Fruit fly (Drosophila melanogaster) whole organism, pupa: ENCODE data around the gene hng2.

Experiments
- CG10348 ChIP-seq: fragments of 200-800 bp; sonication (Bioruptor generic); IDR thresholded peaks from 2 replicates; pipeline ENCODE4 v1.3.6; 2022; ENCODE audit warnings: missing biosample characterization, missing genetic modification characterization
- CG12605 ChIP-seq: fragments of 200-800 bp; sonication (Bioruptor generic); IDR thresholded peaks from 2 replicates; pipeline ENCODE4 v1.3.6; 2022; ENCODE audit warnings: missing biosample characterization, missing genetic modification characterization
- CG13204 ChIP-seq: fragments of 200-800 bp; sonication (Bioruptor generic); optimal IDR thresholded peaks from 2 replicates; lab custom pipeline; 2018; ENCODE audit warnings: missing biosample characterization, mild to moderate bottlenecking, missing genetic modification characterization, moderate library complexity
- CG14655 ChIP-seq: fragments of 200-800 bp; sonication (Bioruptor generic); optimal IDR thresholded peaks from 3 replicates; lab custom pipeline; 2017; ENCODE audit warnings: mild to moderate bottlenecking, missing biosample characterization, missing genetic modification reagents, missing genetic modification characterization
- CG15710 ChIP-seq: fragments of 200-800 bp; sonication (Bioruptor generic); optimal IDR thresholded peaks from 2 replicates; lab custom pipeline; 2018; ENCODE audit warnings: missing biosample characterization, mild to moderate bottlenecking, missing genetic modification characterization, moderate library complexity
- CG17806 ChIP-seq: fragments of 200-800 bp; sonication (Bioruptor generic); optimal IDR thresholded peaks from 2 replicates; lab custom pipeline; 2018; ENCODE audit warnings: missing biosample characterization, mild to moderate bottlenecking, missing genetic modification characterization, moderate library complexity
- CG32121 ChIP-seq: fragments of 200-800 bp; sonication (Bioruptor generic); IDR thresholded peaks from 2 replicates; pipeline ENCODE4 v1.3.6; 2022; ENCODE audit warnings: missing biosample characterization, missing genetic modification characterization
- CG34367 ChIP-seq: fragments of 200-800 bp; sonication (Bioruptor generic); optimal IDR thresholded peaks from 2 replicates; lab custom pipeline; 2018; ENCODE audit warnings: missing biosample characterization, mild to moderate bottlenecking, missing genetic modification characterization
- CG4496 ChIP-seq: fragments of 200-800 bp; sonication (Bioruptor generic); IDR thresholded peaks from 3 replicates; pipeline ENCODE4 v1.3.6; 2022; ENCODE audit warnings: missing biosample characterization, missing genetic modification characterization
- CG8159 ChIP-seq: fragments of 200-800 bp; sonication (Bioruptor generic); optimal IDR thresholded peaks from 3 replicates; lab custom pipeline; 2018; ENCODE audit warnings: missing biosample characterization, mild to moderate bottlenecking, missing genetic modification characterization, moderate library complexity
- CG8301 ChIP-seq: fragments of 200-800 bp; sonication (Bioruptor generic); optimal IDR thresholded peaks from 2 replicates; lab custom pipeline; 2018; ENCODE audit warnings: missing biosample characterization, mild to moderate bottlenecking, missing genetic modification characterization
- CG9948 ChIP-seq: fragments of 200-800 bp; sonication (Bioruptor generic); optimal IDR thresholded peaks from 2 replicates; lab custom pipeline; 2018; ENCODE audit warnings: missing biosample characterization, mild to moderate bottlenecking, missing genetic modification characterization, moderate library complexity
- D1 ChIP-seq: fragments of 200-800 bp; sonication (Bioruptor generic); optimal IDR thresholded peaks from 2 replicates; lab custom pipeline; 2018; ENCODE audit warnings: missing biosample characterization, mild to moderate bottlenecking, missing genetic modification characterization, moderate library complexity
- EcR ChIP-seq: fragments of 200-800 bp; sonication (Bioruptor generic); optimal IDR thresholded peaks from 3 replicates; lab custom pipeline; 2019; ENCODE audit warnings: missing biosample characterization, missing genetic modification characterization, mild to moderate bottlenecking, moderate library complexity, missing genetic modification reagents
- Ets98B ChIP-seq: fragments of 200-800 bp; sonication (Bioruptor generic); IDR thresholded peaks from 2 replicates; pipeline ENCODE4 v1.3.6; 2022; ENCODE audit warnings: missing biosample characterization, missing genetic modification characterization
- Pif1A ChIP-seq: fragments of 200-800 bp; sonication (Bioruptor generic); optimal IDR thresholded peaks from 3 replicates; lab custom pipeline; 2016; ENCODE audit warnings: missing biosample characterization, missing genetic modification characterization
- Pif1B ChIP-seq: fragments of 200-800 bp; sonication (Bioruptor generic); optimal IDR thresholded peaks from 3 replicates; lab custom pipeline; 2016; ENCODE audit warnings: missing biosample characterization, missing genetic modification characterization
- Snoo ChIP-seq: fragments of 200-800 bp; sonication (Bioruptor generic); optimal IDR thresholded peaks from 3 replicates; lab custom pipeline; 2017; ENCODE audit warnings: missing biosample characterization, mild to moderate bottlenecking, missing genetic modification characterization, inconsistent platforms
- fd96Ca ChIP-seq: fragments of 200-800 bp; sonication (Bioruptor generic); IDR thresholded peaks from 3 replicates; pipeline ENCODE4 v1.3.6; 2022; ENCODE audit warnings: missing biosample characterization, missing genetic modification characterization
- gl ChIP-seq: fragments of 200-800 bp; sonication (Bioruptor generic); optimal IDR thresholded peaks from 2 replicates; lab custom pipeline; 2018; ENCODE audit warnings: missing biosample characterization, mild to moderate bottlenecking, missing genetic modification characterization
- rn ChIP-seq: fragments of 200-800 bp; sonication (Bioruptor generic); IDR thresholded peaks from 2 replicates; pipeline ENCODE4 v1.3.6; 2022; ENCODE audit warnings: missing biosample characterization, missing genetic modification characterization

Gene hng2

DNA sequence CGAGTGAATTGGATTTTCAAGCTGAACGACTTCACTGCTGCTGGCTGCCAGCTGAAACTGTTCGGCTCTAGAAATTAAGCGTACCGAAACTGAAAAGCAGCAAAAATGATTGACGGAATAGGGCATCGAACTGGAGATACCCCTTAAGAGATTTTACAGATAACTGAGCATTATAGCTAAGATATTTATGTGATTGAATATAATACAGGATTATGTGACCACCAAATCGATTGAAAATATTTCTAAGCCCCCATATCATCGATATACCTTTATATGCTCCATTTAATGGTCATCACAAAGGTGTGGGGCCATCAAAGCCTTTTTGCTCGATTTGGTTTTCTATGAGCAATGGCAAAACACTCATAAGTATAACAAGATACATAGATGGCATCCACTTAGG lies 21.3 kb upstream of the hng2 start:
- TF ChIP-seq CG17806 (tag; lab: Kevin White, UChicago) (no peak), Pif1A (GFP tag; lab: Kevin White, UChicago) (no peak), CG10348 (GFP tag; lab: Robert Waterston, UW) (peak; percentile 10; the same call in 1 of the 2 replicates), rn (GFP tag; lab: Robert Waterston, UW) (peak; percentile 47; the same call in 1 of the 2 replicates), CG13204 (GFP tag; lab: Kevin White, UChicago) (no peak), CG4496 (peak; percentile 85), fd96Ca (GFP tag; lab: Robert Waterston, UW) (peak; percentile 62; the same call in 2 of the 3 replicates), EcR (GFP tag; lab: Kevin White, UChicago) (no peak), CG32121 (peak; percentile 80), CG15710 (tag; lab: Kevin White, UChicago) (no peak), CG12605 (GFP tag; lab: Robert Waterston, UW) (0 out of 2 replicates have a peak, but pooled peaks have one; percentile 24), Ets98B (GFP tag; lab: Robert Waterston, UW) (peak; percentile 73), Snoo (tag; lab: Kevin White, UChicago) (no peak), gl (tag; lab: Kevin White, UChicago) (no peak), Pif1B (GFP tag; lab: Kevin White, UChicago) (no peak), CG14655 (GFP tag; lab: Kevin White, UChicago) (no peak)

DNA sequence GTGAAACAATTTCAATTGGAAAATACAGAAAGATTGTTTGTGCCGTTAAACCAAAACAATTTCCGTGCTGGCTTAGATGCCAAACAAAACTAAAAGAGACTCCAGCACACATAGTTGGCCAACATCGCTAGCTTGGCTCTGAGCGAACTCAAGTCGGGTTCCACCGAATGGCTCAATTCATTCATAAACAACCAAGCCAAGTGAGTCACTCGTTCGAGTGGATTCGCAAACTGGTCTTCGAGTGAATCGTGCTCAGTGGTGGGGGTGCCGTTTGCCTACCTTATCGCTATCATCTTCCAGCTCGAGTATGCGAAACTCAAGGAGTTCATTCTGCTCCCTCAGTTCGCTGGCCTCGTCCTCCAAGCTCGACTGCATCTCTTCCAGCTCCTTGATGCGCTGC lies 20.7 kb upstream of the hng2 start:
- TF ChIP-seq Pif1A (GFP tag; lab: Kevin White, UChicago) (no peak), CG15710 (tag; lab: Kevin White, UChicago) (no peak), CG12605 (GFP tag; lab: Robert Waterston, UW) (no peak), CG9948 (no peak), CG8159 (no peak), D1 (tag; lab: Kevin White, UChicago) (no peak), CG14655 (GFP tag; lab: Kevin White, UChicago) (no peak), Pif1B (GFP tag; lab: Kevin White, UChicago) (no peak), CG4496 (0 out of 3 replicates have a peak, but pooled peaks have one; percentile 23), EcR (GFP tag; lab: Kevin White, UChicago) (peak; percentile 82)

DNA sequence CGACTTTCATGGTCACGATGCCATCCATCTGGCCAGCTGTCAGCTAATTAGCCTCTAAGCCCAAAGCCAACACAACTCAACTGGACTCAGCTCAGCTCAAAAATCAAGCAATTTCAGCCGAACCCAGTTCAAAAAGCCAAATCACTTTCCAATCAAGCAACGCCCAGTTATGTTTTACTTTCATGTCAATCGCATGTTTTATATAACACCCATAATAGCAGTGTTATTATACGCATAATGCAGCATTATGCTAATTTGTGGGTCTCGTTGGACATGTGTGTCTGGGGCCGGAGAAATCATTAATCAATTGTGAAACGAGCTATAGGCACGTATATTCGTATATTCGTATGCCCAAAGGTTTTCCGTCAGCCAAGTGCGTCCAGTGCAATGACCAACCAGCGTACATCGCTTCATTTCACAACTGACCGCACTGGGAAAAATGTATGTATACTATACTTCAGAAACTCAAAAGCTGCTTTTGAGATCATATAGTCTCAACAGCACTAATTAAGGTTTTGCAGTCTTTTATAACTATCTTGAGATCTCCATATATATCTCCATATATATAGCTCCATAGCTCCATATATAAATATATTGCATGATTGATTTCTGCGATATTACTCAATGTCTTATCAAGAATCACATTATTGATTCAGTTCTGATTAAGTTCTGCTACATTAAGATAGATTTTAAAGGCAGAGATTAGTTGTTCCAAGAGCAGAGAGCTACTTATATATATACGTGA lies 18.4 kb upstream of the hng2 start:
- TF ChIP-seq CG9948 (no peak), gl (tag; lab: Kevin White, UChicago) (peak; percentile 8), CG14655 (GFP tag; lab: Kevin White, UChicago) (peak; percentile 75)

DNA sequence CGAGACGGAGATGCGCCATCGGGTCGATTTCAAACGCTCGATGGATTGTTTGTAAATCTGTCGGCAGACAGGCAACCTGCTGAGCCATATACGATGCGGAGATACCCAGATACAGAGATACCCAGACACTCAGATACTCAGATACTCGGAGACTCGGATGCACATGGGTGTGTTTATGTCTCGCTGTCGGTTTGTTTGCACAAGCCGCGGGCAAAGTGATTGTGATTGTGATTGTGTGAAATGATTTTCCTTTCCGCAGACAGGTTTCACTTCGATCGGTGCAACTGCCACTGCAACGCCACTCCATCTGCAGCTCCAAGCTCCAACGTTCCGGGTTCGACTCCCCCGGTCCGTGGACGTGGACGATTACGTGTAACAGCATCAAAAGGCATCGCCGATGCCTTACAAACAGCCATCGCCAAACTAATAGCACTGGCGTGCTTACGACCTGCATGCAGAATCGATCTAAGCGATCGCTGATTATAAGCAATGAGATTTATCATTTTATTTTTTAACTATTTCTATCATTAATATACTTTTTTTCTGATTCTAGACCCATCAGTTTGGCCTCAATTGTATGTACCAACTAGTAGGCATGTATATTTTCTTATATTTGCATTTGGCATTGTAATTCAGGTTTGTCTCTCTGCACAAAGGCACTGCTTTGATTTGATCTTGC lies 17.3 kb upstream of the hng2 start:
- no peak for TF ChIP-seq D1 (tag; lab: Kevin White, UChicago)
- peak; percentile 87 for TF ChIP-seq rn (GFP tag; lab: Robert Waterston, UW)
- TF ChIP-seq CG14655 (GFP tag; lab: Kevin White, UChicago): peak; percentile 89
- no peak for TF ChIP-seq CG13204 (GFP tag; lab: Kevin White, UChicago)
- peak; percentile 82 for TF ChIP-seq CG8159
- TF ChIP-seq CG10348 (GFP tag; lab: Robert Waterston, UW): no peak
- TF ChIP-seq Pif1A (GFP tag; lab: Kevin White, UChicago): peak; percentile 97
- no peak for TF ChIP-seq EcR (GFP tag; lab: Kevin White, UChicago)
- TF ChIP-seq CG9948: peak; percentile 82
- peak; percentile 91 for TF ChIP-seq CG12605 (GFP tag; lab: Robert Waterston, UW)
- TF ChIP-seq Ets98B (GFP tag; lab: Robert Waterston, UW): peak; percentile 95
- peak; percentile 82 for TF ChIP-seq CG8301 (tag; lab: Kevin White, UChicago)
- peak; percentile 27 for TF ChIP-seq Snoo (tag; lab: Kevin White, UChicago)
- peak; percentile 98 for TF ChIP-seq Pif1B (GFP tag; lab: Kevin White, UChicago)
- TF ChIP-seq CG32121: peak; percentile 90
- peak; percentile 78 for TF ChIP-seq CG15710 (tag; lab: Kevin White, UChicago)
- peak; percentile 41 for TF ChIP-seq gl (tag; lab: Kevin White, UChicago)
- peak; percentile 96 for TF ChIP-seq CG4496
- TF ChIP-seq CG17806 (tag; lab: Kevin White, UChicago): peak; percentile 77
- peak; percentile 76 for TF ChIP-seq CG34367 (tag; lab: Kevin White, UChicago)
- peak; percentile 94 for TF ChIP-seq fd96Ca (GFP tag; lab: Robert Waterston, UW)

DNA sequence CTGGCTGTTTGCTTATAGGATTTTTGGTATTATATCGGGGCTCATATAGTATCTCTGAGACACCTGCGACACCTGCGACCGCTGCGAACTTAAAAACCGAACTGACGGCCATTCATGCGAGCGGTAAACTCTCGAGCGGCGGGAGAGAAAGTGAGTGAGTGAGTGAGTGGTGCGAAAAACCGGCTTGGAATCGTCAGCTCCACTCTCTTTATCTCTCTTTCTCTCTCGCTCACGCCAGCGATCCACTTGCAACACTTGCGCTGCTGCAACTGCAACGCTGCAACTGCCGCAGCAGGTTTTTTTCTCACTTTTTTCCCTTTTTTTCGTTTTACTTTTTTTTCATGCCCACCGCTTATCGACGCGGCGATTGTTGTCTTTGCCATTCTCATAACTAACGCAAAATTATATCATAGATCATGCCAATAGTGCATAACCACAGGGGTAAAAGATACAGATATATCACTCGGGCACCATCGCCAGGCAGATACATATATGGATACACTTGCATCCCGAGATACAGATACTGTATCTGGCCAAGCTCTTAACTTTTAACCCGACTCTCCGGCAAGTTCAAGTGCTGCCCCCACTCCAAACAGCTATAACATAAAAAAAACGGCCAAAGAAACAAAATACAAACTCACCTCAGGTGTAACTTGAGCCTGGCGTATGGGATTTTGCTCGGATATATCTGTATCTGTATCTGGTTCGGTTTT lies 13.5 kb upstream of the hng2 start:
- TF ChIP-seq CG15710 (tag; lab: Kevin White, UChicago) (peak; percentile 34), CG8159 (peak; percentile 50), Pif1B (GFP tag; lab: Kevin White, UChicago) (peak; percentile 82), gl (tag; lab: Kevin White, UChicago) (peak; percentile 79), EcR (GFP tag; lab: Kevin White, UChicago) (peak; percentile 48), CG34367 (tag; lab: Kevin White, UChicago) (peak; percentile 52), Snoo (tag; lab: Kevin White, UChicago) (no peak), rn (GFP tag; lab: Robert Waterston, UW) (no peak), CG12605 (GFP tag; lab: Robert Waterston, UW) (peak; percentile 83), D1 (tag; lab: Kevin White, UChicago) (no peak), CG17806 (tag; lab: Kevin White, UChicago) (peak; percentile 31), CG4496 (peak; percentile 65), CG14655 (GFP tag; lab: Kevin White, UChicago) (peak; percentile 69), Pif1A (GFP tag; lab: Kevin White, UChicago) (peak; percentile 73), Ets98B (GFP tag; lab: Robert Waterston, UW) (peak; percentile 63), CG9948 (peak; percentile 17), fd96Ca (GFP tag; lab: Robert Waterston, UW) (0 out of 3 replicates have a peak, but pooled peaks have one; percentile 52), CG8301 (tag; lab: Kevin White, UChicago) (peak; percentile 55), CG32121 (no peak), CG13204 (GFP tag; lab: Kevin White, UChicago) (peak; percentile 95), CG10348 (GFP tag; lab: Robert Waterston, UW) (no peak)
